Worm (Caenorhabditis elegans) whole organism, young adult: ENCODE measurements around the gene C06G1.1.

Source experiments
- B0019.2 ChIP-seq: fragments of 200-800 bp; sonication (Bioruptor generic); conservative IDR thresholded peaks from 2 replicates; pipeline ENCODE4 v1.3.6; 2022; ENCODE audit warnings: missing genetic modification reagents, missing genetic modification characterization, missing compliant biosample characterization
- B0035.1 ChIP-seq: sonication (generic microtip); optimal IDR thresholded peaks from 2 replicates; lab custom pipeline; 2016; ENCODE audit warnings: missing genetic modification characterization, mild to moderate bottlenecking, missing compliant biosample characterization, missing genotype, missing genetic modification reagents
- B0336.3 ChIP-seq: fragments of 200-800 bp; sonication (Bioruptor generic); IDR thresholded peaks from 2 replicates; pipeline ENCODE4 v1.3.6; 2022; ENCODE audit warnings: missing genetic modification characterization, missing compliant biosample characterization
- C06A6.2 ChIP-seq: fragments of 200-800 bp; sonication (Bioruptor generic); conservative IDR thresholded peaks from 2 replicates; pipeline ENCODE4 v1.3.6; 2022; ENCODE audit warnings: missing genetic modification characterization, missing compliant biosample characterization
- D2030.7 ChIP-seq: fragments of 200-800 bp; sonication (Bioruptor generic); IDR thresholded peaks from 2 replicates; pipeline ENCODE4 v1.3.6; 2022; ENCODE audit warnings: missing genetic modification reagents, missing genetic modification characterization, missing compliant biosample characterization
- F10E7.11 ChIP-seq: sonication (generic microtip); optimal IDR thresholded peaks from 2 replicates; lab custom pipeline; 2017; ENCODE audit warnings: mild to moderate bottlenecking, missing genetic modification characterization, moderate library complexity, missing compliant biosample characterization
- F33H1.4 ChIP-seq: fragments of 200-800 bp; sonication (Bioruptor generic); IDR thresholded peaks from 2 replicates; pipeline ENCODE4 v1.3.6; 2022; ENCODE audit warnings: missing genetic modification reagents, missing genetic modification characterization, missing compliant biosample characterization
- F37B4.10 ChIP-seq: fragments of 200-800 bp; sonication (Bioruptor generic); IDR thresholded peaks from 2 replicates; pipeline ENCODE4 v1.3.6; 2022; ENCODE audit warnings: missing genetic modification characterization, missing compliant biosample characterization
- F39B2.1 ChIP-seq: fragments of 200-800 bp; sonication (Bioruptor generic); IDR thresholded peaks from 2 replicates; pipeline ENCODE4 v1.3.6; 2022; ENCODE audit warnings: missing genetic modification reagents, missing genetic modification characterization, missing compliant biosample characterization
- F57C9.4 ChIP-seq: sonication (generic microtip); optimal IDR thresholded peaks from 2 replicates; lab custom pipeline; 2017; ENCODE audit warnings: mild to moderate bottlenecking, missing genetic modification characterization, missing compliant biosample characterization
- K11D2.4 ChIP-seq: fragments of 200-800 bp; sonication (Bioruptor generic); IDR thresholded peaks from 2 replicates; pipeline ENCODE4 v1.3.6; 2022; ENCODE audit warnings: missing genetic modification reagents, missing genetic modification characterization, missing compliant biosample characterization
- K12H6.12 ChIP-seq: fragments of 200-800 bp; sonication (Bioruptor generic); optimal IDR thresholded peaks from 2 replicates; lab custom pipeline; 2018; ENCODE audit warnings: mild to moderate bottlenecking, missing genetic modification characterization, missing compliant biosample characterization
- Y95B8A.8 ChIP-seq: fragments of 200-800 bp; sonication (Bioruptor generic); IDR thresholded peaks from 2 replicates; pipeline ENCODE4 v1.3.6; 2022; ENCODE audit warnings: missing genetic modification reagents, missing genetic modification characterization, missing compliant biosample characterization
- ZK185.1 ChIP-seq: sonication (generic microtip); optimal IDR thresholded peaks from 2 replicates; lab custom pipeline; 2016; ENCODE audit warnings: mild to moderate bottlenecking, missing genetic modification characterization, missing compliant biosample characterization; ENCODE audit not compliant: poor library complexity, severe bottlenecking
- aptf-2 ChIP-seq: fragments of 200-800 bp; sonication (Bioruptor generic); conservative IDR thresholded peaks from 2 replicates; pipeline ENCODE4 v1.3.6; 2022; ENCODE audit warnings: missing genetic modification reagents, missing genetic modification characterization, missing compliant biosample characterization
- ceh-27 ChIP-seq: fragments of 200-800 bp; sonication (Bioruptor generic); optimal IDR thresholded peaks from 2 replicates; lab custom pipeline; 2018; ENCODE audit warnings: mild to moderate bottlenecking, missing genetic modification characterization, moderate library complexity, missing compliant biosample characterization
- ceh-91 ChIP-seq: fragments of 200-800 bp; sonication (Bioruptor generic); IDR thresholded peaks from 2 replicates; pipeline ENCODE4 v1.3.6; 2022; ENCODE audit warnings: missing genetic modification reagents, missing genetic modification characterization, missing compliant biosample characterization
- chd-7 ChIP-seq: sonication (generic microtip); optimal IDR thresholded peaks from 2 replicates; lab custom pipeline; 2016; ENCODE audit warnings: mild to moderate bottlenecking, missing genetic modification characterization, moderate library complexity, missing compliant biosample characterization
- dox-1 ChIP-seq: fragments of 200-800 bp; sonication (Bioruptor generic); IDR thresholded peaks from 2 replicates; pipeline ENCODE4 v1.3.6; 2022; ENCODE audit warnings: missing genetic modification reagents, missing genetic modification characterization, missing compliant biosample characterization
- efl-1 ChIP-seq: fragments of 150-350 bp; optimal IDR thresholded peaks from 2 replicates; lab custom pipeline; 2014; ENCODE audit warnings: missing biosample characterization, missing genetic modification reagents, missing genetic modification characterization
- egl-18 ChIP-seq: fragments of 200-800 bp; sonication (Bioruptor generic); IDR thresholded peaks from 2 replicates; pipeline ENCODE4 v1.3.6; 2022; ENCODE audit warnings: missing genetic modification reagents, missing genetic modification characterization, missing compliant biosample characterization
- ekl-4 ChIP-seq: fragments of 200-800 bp; sonication (Bioruptor generic); IDR thresholded peaks from 2 replicates; pipeline ENCODE4 v1.3.6; 2022; ENCODE audit warnings: missing genetic modification reagents, missing genetic modification characterization, missing compliant biosample characterization
- hlh-26 ChIP-seq: fragments of 200-800 bp; sonication (Bioruptor generic); conservative IDR thresholded peaks from 2 replicates; pipeline ENCODE4 v1.3.6; 2022; ENCODE audit warnings: missing genetic modification reagents, missing genetic modification characterization, missing compliant biosample characterization
- hrde-1 ChIP-seq: sonication (generic microtip); optimal IDR thresholded peaks from 2 replicates; lab custom pipeline; 2016; ENCODE audit warnings: missing genetic modification characterization, mild to moderate bottlenecking, missing compliant biosample characterization, moderate library complexity, missing genotype, missing genetic modification reagents, borderline replicate concordance
- hsf-1 ChIP-seq: fragments of 200-800 bp; sonication (Bioruptor generic); IDR thresholded peaks from 2 replicates; pipeline ENCODE4 v1.3.6; 2022; ENCODE audit warnings: missing genetic modification reagents, missing genetic modification characterization, missing compliant biosample characterization
- let-526 ChIP-seq: fragments of 200-800 bp; sonication (Bioruptor generic); IDR thresholded peaks from 2 replicates; pipeline ENCODE4 v1.3.6; 2022; ENCODE audit warnings: missing genetic modification reagents, missing genetic modification characterization, missing compliant biosample characterization
- lin-26 ChIP-seq: fragments of 200-800 bp; sonication (Bioruptor generic); IDR thresholded peaks from 2 replicates; pipeline ENCODE4 v1.3.6; 2022; ENCODE audit warnings: missing genetic modification reagents, missing genetic modification characterization, missing compliant biosample characterization
- lin-35 ChIP-seq, 3 experiments: fragments of 150-350 bp in 2 of 3; sonication (generic microtip) in 1 of 3; optimal IDR thresholded peaks; 2 replicates each; lab custom pipeline; 2014 to 2018; ENCODE audit warnings: missing biosample characterization in 3 of 3, missing genetic modification characterization in 3 of 3, missing genetic modification reagents in 3 of 3
- lir-1 ChIP-seq: fragments of 200-800 bp; sonication (Bioruptor generic); conservative IDR thresholded peaks from 2 replicates; pipeline ENCODE4 v1.3.6; 2022; ENCODE audit warnings: missing genetic modification reagents, missing genetic modification characterization, missing compliant biosample characterization
- madf-6 ChIP-seq: fragments of 200-800 bp; sonication (Bioruptor generic); IDR thresholded peaks from 2 replicates; pipeline ENCODE4 v1.3.6; 2022; ENCODE audit warnings: missing genetic modification reagents, missing genetic modification characterization, missing compliant biosample characterization
- nfya-1 ChIP-seq: sonication (generic microtip); optimal IDR thresholded peaks from 2 replicates; lab custom pipeline; 2017; ENCODE audit warnings: antibody characterized with exemption, missing compliant biosample characterization, missing genetic modification characterization, borderline replicate concordance; ENCODE audit not compliant: insufficient read depth
- nfyb-1 ChIP-seq: fragments of 200-800 bp; sonication (Bioruptor generic); IDR thresholded peaks from 2 replicates; pipeline ENCODE4 v1.3.6; 2022; ENCODE audit warnings: missing genetic modification reagents, missing genetic modification characterization, missing compliant biosample characterization
- nhr-27 ChIP-seq: fragments of 200-800 bp; sonication (Bioruptor generic); optimal IDR thresholded peaks from 2 replicates; lab custom pipeline; 2018; ENCODE audit warnings: mild to moderate bottlenecking, missing genetic modification characterization, moderate library complexity, missing compliant biosample characterization
- nhr-90 ChIP-seq: sonication (generic microtip); optimal IDR thresholded peaks from 2 replicates; lab custom pipeline; 2016; ENCODE audit warnings: missing genotype, mild to moderate bottlenecking, missing genetic modification characterization, missing compliant biosample characterization
- pha-4 ChIP-seq: fragments of 150-350 bp; sonication (generic microtip); optimal IDR thresholded peaks from 2 replicates; lab custom pipeline; 2014; ENCODE audit warnings: missing biosample characterization, missing genetic modification reagents, missing genetic modification characterization
- rec-8 ChIP-seq, 2 experiments: sonication (generic microtip); optimal IDR thresholded peaks; 2 replicates each; lab custom pipeline; 2016; ENCODE audit warnings: mild to moderate bottlenecking in 2 of 2, missing genetic modification characterization in 2 of 2, missing genetic modification reagents in 2 of 2, missing genotype in 2 of 2, missing biosample characterization in 1 of 2, missing compliant biosample characterization in 1 of 2, moderate library complexity in 1 of 2
- snpc-1.1 ChIP-seq: sonication (generic microtip); optimal IDR thresholded peaks from 2 replicates; lab custom pipeline; 2017; ENCODE audit warnings: missing genetic modification characterization, mild to moderate bottlenecking, missing compliant biosample characterization, antibody characterized with exemption, moderate library complexity, missing genotype, missing genetic modification reagents; ENCODE audit not compliant: insufficient read depth
- snpc-4 ChIP-seq, 5 experiments: fragments of 150-350 bp in 1 of 5; sonication (generic microtip) in 4 of 5; optimal IDR thresholded peaks; 2 replicates each; lab custom pipeline; 2014 to 2018; ENCODE audit warnings: missing genetic modification characterization in 5 of 5, missing biosample characterization in 3 of 5, antibody characterized with exemption in 2 of 5, mild to moderate bottlenecking in 2 of 5, missing compliant biosample characterization in 2 of 5, missing genotype in 2 of 5, moderate library complexity in 2 of 5, missing genetic modification reagents in 1 of 5
- tbp1 ChIP-seq: fragments of 200-800 bp; sonication (Bioruptor generic); optimal IDR thresholded peaks from 2 replicates; lab custom pipeline; 2018; ENCODE audit warnings: mild to moderate bottlenecking, missing genetic modification characterization, missing compliant biosample characterization
- tlf-1 ChIP-seq: fragments of 200-800 bp; sonication (Bioruptor generic); optimal IDR thresholded peaks from 2 replicates; lab custom pipeline; 2018; ENCODE audit warnings: mild to moderate bottlenecking, missing genetic modification characterization, missing compliant biosample characterization
- unc-130 ChIP-seq: sonication (generic microtip); optimal IDR thresholded peaks from 2 replicates; lab custom pipeline; 2016; ENCODE audit warnings: missing genetic modification reagents, missing genetic modification characterization, missing compliant biosample characterization
- unc-62 ChIP-seq: fragments of 150-350 bp; optimal IDR thresholded peaks from 2 replicates; lab custom pipeline; 2014; ENCODE audit warnings: missing biosample characterization, missing genetic modification reagents, missing genetic modification characterization
- xnd-1 ChIP-seq: sonication (generic microtip); optimal IDR thresholded peaks from 2 replicates; lab custom pipeline; 2016; ENCODE audit warnings: missing genotype, missing genetic modification reagents, missing genetic modification characterization, missing compliant biosample characterization
- zfh-2 ChIP-seq: fragments of 200-800 bp; sonication (Bioruptor generic); conservative IDR thresholded peaks from 2 replicates; pipeline ENCODE4 v1.3.6; 2022; ENCODE audit warnings: missing genetic modification reagents, missing genetic modification characterization, missing compliant biosample characterization
- ztf-26 ChIP-seq: sonication (generic microtip); optimal IDR thresholded peaks from 2 replicates; lab custom pipeline; 2017; ENCODE audit warnings: missing genetic modification characterization, missing compliant biosample characterization
- ztf-3 ChIP-seq: fragments of 200-800 bp; sonication (Bioruptor generic); optimal IDR thresholded peaks from 2 replicates; lab custom pipeline; 2018; ENCODE audit warnings: mild to moderate bottlenecking, missing genetic modification characterization, missing compliant biosample characterization

Gene C06G1.1

ce11 chrX:16681910-16682493 is 48.9 kb downstream of the C06G1.1 start (continued):
- TF ChIP-seq efl-1 (GFP tag; lab: Kevin White, UChicago) (no peak), F10E7.11 (peak; percentile 26), B0336.3 (GFP tag; lab: Robert Waterston, UW) (peak; percentile 99), K12H6.12 (tag; lab: Kevin White, UChicago) (peak; percentile 95), madf-6 (GFP tag; lab: Robert Waterston, UW) (peak; percentile 46; the same call in 1 of the 2 replicates), F39B2.1 (no peak), snpc-1.1 (tag; lab: Kevin White, UChicago) (no peak), ztf-3 (GFP tag; lab: Kevin White, UChicago) (peak; percentile 84), hlh-26 (no peak), pha-4 (peak; percentile 99), dox-1 (GFP tag; lab: Robert Waterston, UW) (peak; percentile 97), ceh-27 (GFP tag; lab: Kevin White, UChicago) (peak; percentile 98), aptf-2 (GFP tag; lab: Robert Waterston, UW) (no peak), tbp1 (peak; percentile 80), chd-7 (tag; lab: Kevin White, UChicago) (peak; percentile 95), lin-26 (no peak), rec-8 (tag; optimal IDR thresholded peaks at IDR 0.05; lab: Kevin White, UChicago) (peak in 1 of 2 experiments; percentile 25), F57C9.4 (tag; lab: Kevin White, UChicago) (no peak), nfya-1 (no peak), B0035.1 (tag; lab: Kevin White, UChicago) (peak; percentile 94), unc-130 (GFP tag; lab: Kevin White, UChicago) (no peak), C06A6.2 (GFP tag; lab: Robert Waterston, UW) (peak; percentile 94), let-526 (GFP tag; lab: Robert Waterston, UW) (peak; percentile 92), xnd-1 (tag; lab: Kevin White, UChicago) (no peak), hrde-1 (tag; lab: Kevin White, UChicago) (peak; percentile 9), lir-1 (GFP tag; lab: Robert Waterston, UW) (peak; percentile 92), ZK185.1 (tag; lab: Kevin White, UChicago) (peak; percentile 99), ztf-26 (tag; lab: Kevin White, UChicago) (peak; percentile 99), F37B4.10 (0 out of 2 replicates have a peak, but pooled peaks have one; percentile 42), zfh-2 (GFP tag; lab: Robert Waterston, UW) (0 out of 2 replicates have a peak, but pooled peaks have one; percentile 37), nhr-90 (tag; lab: Kevin White, UChicago) (peak; percentile 83), ekl-4 (GFP tag; lab: Robert Waterston, UW) (peak; percentile 85), D2030.7 (GFP tag; lab: Robert Waterston, UW) (no peak), Y95B8A.8 (0 out of 2 replicates have a peak, but pooled peaks have one; percentile 19), snpc-4 (GFP tag; optimal IDR thresholded peaks at IDR 0.05; lab: Kevin White, UChicago) (no peak), snpc-4 (tag; optimal IDR thresholded peaks at IDR 0.05; lab: Kevin White, UChicago) (peak; percentile 58 to 89 (median 86)), hsf-1 (GFP tag; lab: Robert Waterston, UW) (no peak), ceh-91 (GFP tag; lab: Robert Waterston, UW) (no peak), F33H1.4 (GFP tag; lab: Robert Waterston, UW) (no peak), tlf-1 (GFP tag; lab: Kevin White, UChicago) (peak; percentile 97), egl-18 (peak; percentile 94), lin-35 (GFP tag; optimal IDR thresholded peaks at IDR 0.05; lab: Kevin White, UChicago) (peak in 2 of 3 experiments; percentile 85 to 97), B0019.2 (GFP tag; lab: Robert Waterston, UW) (no peak), K11D2.4 (GFP tag; lab: Robert Waterston, UW) (peak; percentile 99), nhr-27 (tag; lab: Kevin White, UChicago) (peak; percentile 55), unc-62 (GFP tag; lab: Kevin White, UChicago) (peak; percentile 78), nfyb-1 (GFP tag; lab: Robert Waterston, UW) (peak; percentile 96)
